Worm (Caenorhabditis elegans) whole organism, L1 larva: ENCODE measurements around the gene F08F3.8.
A peak's percentile ranks its signal among the peaks of the same experiment; 100 is the strongest.

Experiments
- C04F5.9 ChIP-seq: sonication (generic microtip); optimal IDR thresholded peaks from 2 replicates; lab custom pipeline; 2016; ENCODE audit warnings: missing genetic modification characterization, missing compliant biosample characterization
- C16A3.4 ChIP-seq: fragments of 150-350 bp; optimal IDR thresholded peaks from 2 replicates; lab custom pipeline; 2014; ENCODE audit warnings: missing biosample characterization, missing genetic modification characterization
- Y116A8C.19 ChIP-seq: sonication (generic microtip); optimal IDR thresholded peaks from 2 replicates; lab custom pipeline; 2016; ENCODE audit warnings: missing compliant biosample characterization, missing genetic modification characterization, borderline replicate concordance
- alr-1 ChIP-seq: fragments of 200-800 bp; sonication (Bioruptor generic); optimal IDR thresholded peaks from 2 replicates; lab custom pipeline; 2018; ENCODE audit warnings: borderline replicate concordance, mild to moderate bottlenecking, missing genetic modification characterization, missing compliant biosample characterization
- blmp-1 ChIP-seq: fragments of 150-350 bp; optimal IDR thresholded peaks from 2 replicates; lab custom pipeline; 2014; ENCODE audit warnings: missing biosample characterization, missing genetic modification characterization
- ceh-63 ChIP-seq: fragments of 200-800 bp; sonication (Bioruptor generic); optimal IDR thresholded peaks from 2 replicates; lab custom pipeline; 2018; ENCODE audit warnings: mild to moderate bottlenecking, missing genetic modification characterization, missing compliant biosample characterization
- ceh-82 ChIP-seq, 3 experiments: fragments of 150-350 bp in 1 of 3; sonication (generic microtip) in 2 of 3; optimal IDR thresholded peaks; 2 replicates each; lab custom pipeline; 2014 to 2017; ENCODE audit warnings: missing biosample characterization in 3 of 3, missing genetic modification characterization in 3 of 3
- ceh-88 ChIP-seq: fragments of 200-800 bp; sonication (Bioruptor generic); IDR thresholded peaks from 2 replicates; pipeline ENCODE4 v1.3.6; 2022; ENCODE audit warnings: missing genetic modification characterization, missing compliant biosample characterization
- ces-1 ChIP-seq: fragments of 150-350 bp; optimal IDR thresholded peaks from 2 replicates; lab custom pipeline; 2014; ENCODE audit warnings: missing biosample characterization, missing genetic modification reagents, missing genetic modification characterization
- dpl-1 ChIP-seq, 3 experiments: fragments of 150-350 bp in 2 of 3; sonication (generic microtip) in 1 of 3; optimal IDR thresholded peaks; 2 replicates each; lab custom pipeline; 2014 to 2017; ENCODE audit warnings: missing biosample characterization in 3 of 3, missing genetic modification characterization in 3 of 3, missing genetic modification reagents in 3 of 3
- dsc-1 ChIP-seq: sonication (generic microtip); optimal IDR thresholded peaks from 2 replicates; lab custom pipeline; 2016; ENCODE audit warnings: mild to moderate bottlenecking, missing genetic modification characterization, missing compliant biosample characterization
- efl-1 ChIP-seq, 4 experiments: fragments of 150-350 bp; optimal IDR thresholded peaks in 3 of 4; peaks in 1 of 4; 1 replicate in 1 of 4; 2 replicates in 3 of 4; lab custom pipeline; 2014; ENCODE audit warnings: missing biosample characterization in 2 of 4, missing genetic modification characterization in 2 of 4, missing genetic modification reagents in 2 of 4
- egl-13 ChIP-seq: sonication (generic microtip); optimal IDR thresholded peaks from 2 replicates; lab custom pipeline; 2016; ENCODE audit warnings: missing genotype, missing genetic modification reagents, missing genetic modification characterization, missing compliant biosample characterization
- egl-27 ChIP-seq, 2 experiments: fragments of 150-350 bp in 1 of 2; sonication (generic microtip); optimal IDR thresholded peaks; 3 replicates each; lab custom pipeline; 2017 to 2018; ENCODE audit warnings: missing biosample characterization in 2 of 2, missing genetic modification characterization in 2 of 2, missing genetic modification reagents in 2 of 2
- elt-2 ChIP-seq: sonication (generic microtip); optimal IDR thresholded peaks from 2 replicates; lab custom pipeline; 2016; ENCODE audit warnings: missing genetic modification characterization, mild to moderate bottlenecking, inconsistent platforms, missing compliant biosample characterization, missing genetic modification reagents
- elt-3 ChIP-seq, 6 experiments: fragments of 150-350 bp in 1 of 6; sonication (generic microtip); optimal IDR thresholded peaks; 2 replicates each; lab custom pipeline; 2017 to 2018; ENCODE audit warnings: missing biosample characterization in 6 of 6, missing genetic modification characterization in 6 of 6, inconsistent platforms in 1 of 6
- ets-5 ChIP-seq: fragments of 200-800 bp; sonication (Bioruptor generic); IDR thresholded peaks from 2 replicates; pipeline ENCODE4 v1.3.6; 2022; ENCODE audit warnings: missing genetic modification characterization, missing compliant biosample characterization
- grh-1 ChIP-seq: fragments of 200-800 bp; sonication (Bioruptor generic); IDR thresholded peaks from 2 replicates; pipeline ENCODE4 v1.3.6; 2022; ENCODE audit warnings: missing genetic modification reagents, missing genetic modification characterization, missing compliant biosample characterization
- hlh-17 ChIP-seq: fragments of 200-800 bp; sonication (Bioruptor generic); optimal IDR thresholded peaks from 2 replicates; lab custom pipeline; 2018; ENCODE audit warnings: missing genetic modification characterization, mild to moderate bottlenecking, missing compliant biosample characterization, moderate library complexity, borderline replicate concordance
- lin-13 ChIP-seq: fragments of 150-350 bp; optimal IDR thresholded peaks from 2 replicates; lab custom pipeline; 2014; ENCODE audit warnings: missing biosample characterization, missing genetic modification reagents, missing genetic modification characterization
- lin-35 ChIP-seq, 2 experiments: fragments of 150-350 bp; optimal IDR thresholded peaks; 2 replicates each; lab custom pipeline; 2014; ENCODE audit warnings: missing biosample characterization in 2 of 2, missing genetic modification characterization in 2 of 2, missing genetic modification reagents in 2 of 2
- lin-39 ChIP-seq: fragments of 150-350 bp; optimal IDR thresholded peaks from 2 replicates; lab custom pipeline; 2014; ENCODE audit warnings: missing biosample characterization, missing genetic modification reagents, missing genetic modification characterization
- lsy-2 ChIP-seq, 2 experiments: fragments of 150-350 bp; optimal IDR thresholded peaks; 2 replicates each; lab custom pipeline; 2014; ENCODE audit warnings: missing biosample characterization in 2 of 2, missing genetic modification characterization in 2 of 2
- mef-2 ChIP-seq: fragments of 150-350 bp; optimal IDR thresholded peaks from 2 replicates; lab custom pipeline; 2014; ENCODE audit warnings: missing biosample characterization, missing genetic modification characterization
- mep-1 ChIP-seq: fragments of 150-350 bp; optimal IDR thresholded peaks from 2 replicates; lab custom pipeline; 2014; ENCODE audit warnings: missing biosample characterization, missing genetic modification characterization
- nhr-12 ChIP-seq: sonication (generic microtip); optimal IDR thresholded peaks from 2 replicates; lab custom pipeline; 2017; ENCODE audit warnings: missing biosample characterization, missing genetic modification characterization
- nhr-20 ChIP-seq: sonication (generic microtip); optimal IDR thresholded peaks from 2 replicates; lab custom pipeline; 2016; ENCODE audit warnings: mild to moderate bottlenecking, missing genetic modification characterization, missing compliant biosample characterization
- nhr-71 ChIP-seq: sonication (generic microtip); optimal IDR thresholded peaks from 2 replicates; lab custom pipeline; 2016; ENCODE audit warnings: mild to moderate bottlenecking, missing genetic modification characterization, moderate library complexity, missing compliant biosample characterization
- nhr-85 ChIP-seq: sonication (generic microtip); peaks from one replicate; lab custom pipeline; 2016; ENCODE audit warnings: missing genetic modification characterization, inconsistent platforms, missing compliant biosample characterization
- nhr-90 ChIP-seq: sonication (generic microtip); optimal IDR thresholded peaks from 2 replicates; lab custom pipeline; 2016; ENCODE audit warnings: mild to moderate bottlenecking, missing genetic modification characterization, missing compliant biosample characterization; ENCODE audit not compliant: poor library complexity
- pqm-1 ChIP-seq: sonication (generic microtip); optimal IDR thresholded peaks from 3 replicates; lab custom pipeline; 2017; ENCODE audit warnings: missing biosample characterization, missing genetic modification characterization
- rnt-1 ChIP-seq: sonication (generic microtip); optimal IDR thresholded peaks from 2 replicates; lab custom pipeline; 2016; ENCODE audit warnings: mild to moderate bottlenecking, missing genetic modification characterization, moderate library complexity, missing compliant biosample characterization
- snu-23 ChIP-seq: sonication (generic microtip); optimal IDR thresholded peaks from 2 replicates; lab custom pipeline; 2016; ENCODE audit warnings: missing genetic modification characterization, missing compliant biosample characterization
- tbx-2 ChIP-seq: sonication (generic microtip); optimal IDR thresholded peaks from 2 replicates; lab custom pipeline; 2016; ENCODE audit warnings: missing genetic modification characterization, missing compliant biosample characterization
- tlp-1 ChIP-seq: fragments of 150-350 bp; optimal IDR thresholded peaks from 2 replicates; lab custom pipeline; 2014; ENCODE audit warnings: missing biosample characterization, missing genetic modification characterization
- unc-130 ChIP-seq: fragments of 150-350 bp; optimal IDR thresholded peaks from 2 replicates; lab custom pipeline; 2017; ENCODE audit warnings: missing biosample characterization, missing genetic modification characterization, inconsistent platforms
- unc-30 ChIP-seq: sonication (generic microtip); optimal IDR thresholded peaks from 2 replicates; lab custom pipeline; 2017; ENCODE audit warnings: missing biosample characterization, missing genetic modification characterization
- unc-62 ChIP-seq: fragments of 150-350 bp; optimal IDR thresholded peaks from 2 replicates; lab custom pipeline; 2014; ENCODE audit warnings: missing biosample characterization, missing genetic modification reagents, missing genetic modification characterization
- xbp-1 ChIP-seq: sonication (generic microtip); optimal IDR thresholded peaks from 2 replicates; lab custom pipeline; 2016; ENCODE audit warnings: missing genetic modification characterization, missing compliant biosample characterization
- ztf-4 ChIP-seq: fragments of 150-350 bp; optimal IDR thresholded peaks from 2 replicates; lab custom pipeline; 2014; ENCODE audit warnings: missing biosample characterization, missing genetic modification characterization

F08F3.8 gene

DNA sequence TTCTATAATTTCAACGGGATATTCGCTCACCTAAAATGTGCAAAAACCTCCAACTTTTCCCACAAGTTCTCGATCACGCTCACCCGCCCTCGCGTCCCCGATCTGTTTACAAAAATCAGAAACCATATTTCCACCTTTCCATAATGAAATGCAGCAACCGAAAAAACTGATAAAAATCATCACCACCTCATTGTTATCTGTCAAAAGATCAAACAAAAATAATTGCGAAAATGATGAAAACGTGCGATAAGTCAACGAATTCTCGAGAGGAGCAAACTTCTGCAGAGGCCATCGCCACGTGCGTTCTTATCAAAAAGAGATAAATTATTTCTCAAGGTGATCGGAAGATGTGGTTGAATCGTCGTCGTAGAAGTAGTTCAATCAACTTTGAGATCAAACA, 7.4 kb downstream of the F08F3.8 start (continued):
- TF ChIP-seq nhr-71 (tag; lab: Kevin White, UChicago) (peak; percentile 85), ztf-4 (tag; lab: Kevin White, UChicago) (no peak), dsc-1 (tag; lab: Kevin White, UChicago) (no peak), nhr-12 (no peak), ceh-82 (tag; optimal IDR thresholded peaks at IDR 0.05; lab: Kevin White, UChicago) (no peak), C16A3.4 (tag; lab: Kevin White, UChicago) (peak; percentile 14), C04F5.9 (no peak), egl-13 (tag; lab: Kevin White, UChicago) (no peak), mep-1 (peak; percentile 11)

DNA sequence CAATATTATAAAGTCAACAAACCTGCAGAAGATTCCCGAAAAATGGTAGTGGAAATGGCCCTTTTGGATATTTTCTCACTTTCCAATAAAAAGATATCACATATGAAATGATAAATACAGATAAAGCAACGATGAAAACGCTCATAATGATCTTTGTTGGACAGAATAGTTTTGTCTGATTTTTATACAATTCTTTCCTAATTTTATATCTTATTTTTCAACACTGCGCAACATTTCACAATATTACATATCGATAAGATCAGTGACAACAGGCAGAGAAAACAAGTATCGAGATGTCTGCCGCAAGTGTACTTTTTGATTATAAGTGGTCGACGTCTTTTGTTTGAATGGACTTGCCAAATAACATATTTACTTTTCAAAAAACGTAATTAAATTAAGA, 9.3 kb downstream of the F08F3.8 start, which contains the start of gene cyp-14A5:
Gene cyp-14A5 (minus strand): TSS at position 163 of the 400 bp plus-strand sequence.
- TF ChIP-seq elt-3 (tag; optimal IDR thresholded peaks at IDR 0.05; lab: Kevin White, UChicago): peak in 2 of 6 experiments; percentile 17 to 34
- no peak for TF ChIP-seq unc-30 (tag; lab: Kevin White, UChicago)
- peak; percentile 43 for TF ChIP-seq blmp-1

DNA sequence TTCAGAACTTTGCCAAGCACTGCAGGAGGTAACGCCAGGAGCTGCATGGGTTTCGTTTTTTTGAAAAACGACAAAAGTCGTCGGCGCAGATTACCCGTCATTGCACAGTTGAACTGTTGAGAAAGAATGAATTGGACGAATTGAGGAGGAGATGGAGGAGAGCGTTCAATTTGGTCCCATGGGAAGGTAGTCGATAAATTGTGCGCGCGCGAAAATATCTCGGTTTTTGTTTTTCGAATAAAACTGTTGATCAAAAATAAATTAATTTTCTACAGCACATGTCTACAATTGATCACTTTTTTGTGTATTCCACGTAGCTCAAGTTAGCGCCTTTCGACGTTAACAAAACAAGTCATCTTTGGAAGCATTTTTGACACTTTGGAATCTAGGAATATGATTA, 12.5 kb downstream of the F08F3.8 start, which contains the start of gene F08F3.6:
Gene F08F3.6 (minus strand): TSS at position 153 of the 400 bp plus-strand sequence.
- TF ChIP-seq ztf-4 (tag; lab: Kevin White, UChicago): no peak
- TF ChIP-seq dsc-1 (tag; lab: Kevin White, UChicago): no peak
- no peak for TF ChIP-seq ces-1
- TF ChIP-seq ceh-88 (GFP tag; lab: Robert Waterston, UW): no peak
- TF ChIP-seq nhr-12: no peak
- no peak for TF ChIP-seq tbx-2
- TF ChIP-seq dpl-1 (GFP tag; optimal IDR thresholded peaks at IDR 0.05; lab: Kevin White, UChicago): no peak
- no peak for TF ChIP-seq C16A3.4 (tag; lab: Kevin White, UChicago)
- no peak for TF ChIP-seq elt-2 (tag; lab: Kevin White, UChicago)
- TF ChIP-seq xbp-1 (tag; lab: Kevin White, UChicago): no peak

DNA sequence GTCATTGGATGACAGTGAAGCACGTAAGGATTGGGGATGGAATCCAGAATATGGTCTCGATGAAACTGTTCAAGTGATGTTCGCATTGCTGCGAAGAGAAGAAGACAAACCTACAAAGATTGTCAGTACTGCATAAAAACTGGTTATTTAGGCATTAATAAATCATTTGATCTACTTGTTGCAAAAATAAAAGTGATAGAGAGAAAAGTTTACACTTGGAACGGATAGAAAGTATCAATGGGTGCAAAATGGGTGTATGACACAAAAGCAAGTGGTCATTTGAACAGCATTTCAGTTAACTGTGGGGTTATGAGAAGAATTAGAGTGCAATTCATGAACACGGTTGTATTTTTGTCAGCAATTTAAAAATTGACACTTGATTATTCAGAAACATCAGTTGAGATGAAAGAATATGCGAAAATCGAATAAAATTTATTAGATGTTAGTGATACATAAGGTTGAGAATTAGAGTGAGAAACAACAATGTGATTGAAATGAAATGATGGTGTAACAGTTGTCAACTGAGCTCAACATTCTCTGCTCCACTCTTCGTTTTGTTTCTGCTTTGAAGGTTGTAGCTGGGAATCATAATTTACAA, 19.5 kb downstream of the F08F3.8 start, which contains the start of gene F08F3.10:
Gene F08F3.10 (plus strand): TSS at position 548 of the 598 bp plus-strand sequence.
- TF ChIP-seq unc-62 (no peak), lsy-2 (tag; optimal IDR thresholded peaks at IDR 0.05; lab: Kevin White, UChicago) (peak in 1 of 2 experiments; percentile 7), elt-3 (tag; optimal IDR thresholded peaks at IDR 0.05; lab: Kevin White, UChicago) (peak in 1 of 6 experiments; percentile 32), efl-1 (optimal IDR thresholded peaks at IDR 0.05; lab: Kevin White, UChicago) (no peak), efl-1 (GFP tag; optimal IDR thresholded peaks at IDR 0.05 in 1 of 2; lab: Kevin White, UChicago) (peak in 1 of 2 experiments; percentile 61), nhr-71 (tag; lab: Kevin White, UChicago) (peak; percentile 16), lin-13 (GFP tag; lab: Kevin White, UChicago) (no peak), nhr-85 (tag; lab: Kevin White, UChicago) (peak; percentile 79), rnt-1 (tag; lab: Kevin White, UChicago) (no peak), lin-35 (GFP tag; optimal IDR thresholded peaks at IDR 0.05; lab: Kevin White, UChicago) (peak in 1 of 2 experiments; percentile 13), nhr-90 (tag; lab: Kevin White, UChicago) (peak; percentile 7), nhr-12 (no peak), alr-1 (tag; lab: Kevin White, UChicago) (no peak), nhr-20 (tag; lab: Kevin White, UChicago) (peak; percentile 41), blmp-1 (peak; percentile 41), tlp-1 (no peak), grh-1 (peak; percentile 27; the same call in 1 of the 2 replicates)

DNA sequence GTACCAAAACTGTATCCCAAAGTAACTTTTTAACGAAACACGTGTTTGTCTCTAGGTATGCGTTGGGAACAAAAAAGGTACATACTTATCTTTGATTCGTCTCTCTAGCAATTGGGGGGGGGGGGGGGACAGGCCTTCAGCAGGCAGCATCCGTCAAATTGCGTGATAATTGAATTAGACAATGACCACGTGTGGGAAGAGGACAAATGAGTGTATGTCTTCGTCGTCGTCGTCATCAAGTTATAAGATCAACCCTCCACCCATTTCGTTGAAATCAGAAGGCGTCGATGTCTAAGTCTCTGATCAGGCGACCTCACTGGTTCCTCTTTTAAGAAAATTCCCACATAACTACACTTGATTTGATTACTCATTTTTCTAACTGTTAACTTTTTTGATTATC, 21.7 kb downstream of the F08F3.8 start, which contains the start of gene F08F3.4:
Gene F08F3.4 (plus strand): TSS at position 277 of the 400 bp plus-strand sequence.
- TF ChIP-seq ets-5 (GFP tag; lab: Robert Waterston, UW): no peak
- no peak for TF ChIP-seq C16A3.4 (tag; lab: Kevin White, UChicago)
- TF ChIP-seq lin-13 (GFP tag; lab: Kevin White, UChicago): no peak
- TF ChIP-seq nhr-71 (tag; lab: Kevin White, UChicago): peak; percentile 59
- TF ChIP-seq elt-3 (tag; optimal IDR thresholded peaks at IDR 0.05; lab: Kevin White, UChicago): peak in 2 of 6 experiments; percentile 32 to 65
- no peak for TF ChIP-seq tlp-1
- TF ChIP-seq blmp-1: no peak
- no peak for TF ChIP-seq ceh-63 (GFP tag; lab: Kevin White, UChicago)
- TF ChIP-seq egl-27 (tag; optimal IDR thresholded peaks at IDR 0.05; lab: Kevin White, UChicago): no peak
- no peak for TF ChIP-seq unc-30 (tag; lab: Kevin White, UChicago)
- no peak for TF ChIP-seq snu-23
- TF ChIP-seq alr-1 (tag; lab: Kevin White, UChicago): no peak
- no peak for TF ChIP-seq ceh-88 (GFP tag; lab: Robert Waterston, UW)
- no peak for TF ChIP-seq unc-130 (tag; lab: Kevin White, UChicago)
- no peak for TF ChIP-seq pqm-1 (tag; lab: Kevin White, UChicago)
- TF ChIP-seq mef-2 (tag; lab: Kevin White, UChicago): no peak
- TF ChIP-seq lin-39 (tag; lab: Kevin White, UChicago): no peak
- no peak for TF ChIP-seq elt-2 (tag; lab: Kevin White, UChicago)
- no peak for TF ChIP-seq lsy-2 (tag; optimal IDR thresholded peaks at IDR 0.05; lab: Kevin White, UChicago)
- no peak for TF ChIP-seq Y116A8C.19
- no peak for TF ChIP-seq hlh-17 (GFP tag; lab: Kevin White, UChicago)
